Fruit fly (Drosophila melanogaster) whole organism, prepupa: ENCODE results near the gene CG43630.

Experiments
- CG6276 ChIP-seq: fragments of 200-800 bp; sonication (Bioruptor generic); optimal IDR thresholded peaks from 2 replicates; lab custom pipeline; 2017; ENCODE audit warnings: missing biosample characterization, mild to moderate bottlenecking, missing genetic modification characterization
- Gug ChIP-seq: fragments of 200-800 bp; sonication (Bioruptor generic); IDR thresholded peaks from 2 replicates; pipeline ENCODE4 v1.3.6; 2022; ENCODE audit warnings: missing biosample characterization, missing genetic modification characterization
- Hr4 ChIP-seq: fragments of 200-800 bp; sonication (Bioruptor generic); optimal IDR thresholded peaks from 3 replicates; lab custom pipeline; 2016; ENCODE audit warnings: missing biosample characterization, missing genetic modification characterization

dm6 chr3R:12633059-12633458, 43.0 kb downstream of the CG43630 start, which contains the start of gene CG18530:
- TF ChIP-seq Hr4 (no peak), Gug (GFP tag; lab: Robert Waterston, UW) (no peak), CG6276 (no peak)
